Fruit fly (Drosophila melanogaster) whole organism, embryonic: ENCODE measurements around the gene mag.

Experiments used
- Adf1 ChIP-seq: fragments of 200-800 bp; sonication (Bioruptor generic); IDR thresholded peaks from 2 replicates; pipeline ENCODE4 v1.3.6; 2022; ENCODE audit warnings: missing biosample characterization, missing genetic modification characterization
- Atf-2 ChIP-seq: fragments of 200-800 bp; sonication (Bioruptor generic); optimal IDR thresholded peaks from 2 replicates; lab custom pipeline; 2016; ENCODE audit warnings: missing biosample characterization, missing genetic modification characterization
- Atf6 ChIP-seq: fragments of 200-800 bp; sonication (Bioruptor generic); IDR thresholded peaks from 2 replicates; pipeline ENCODE4 v1.3.6; 2022; ENCODE audit warnings: missing biosample characterization, missing genetic modification characterization
- CG10274 ChIP-seq: fragments of 200-800 bp; sonication (Bioruptor generic); optimal IDR thresholded peaks from 3 replicates; lab custom pipeline; 2017; ENCODE audit warnings: missing biosample characterization, mild to moderate bottlenecking, missing genetic modification characterization
- CG11696 ChIP-seq: fragments of 200-800 bp; sonication (Bioruptor generic); IDR thresholded peaks from 2 replicates; pipeline ENCODE4 v1.3.6; 2022; ENCODE audit warnings: missing biosample characterization, missing genetic modification characterization
- CG14860 ChIP-seq: fragments of 200-800 bp; sonication (Bioruptor generic); IDR thresholded peaks from 3 replicates; pipeline ENCODE4 v1.3.6; 2022; ENCODE audit warnings: missing biosample characterization, missing genetic modification characterization; ENCODE audit not compliant: partially characterized antibody
- CG16815 ChIP-seq: fragments of 200-800 bp; sonication (Bioruptor generic); optimal IDR thresholded peaks from 3 replicates; lab custom pipeline; 2017; ENCODE audit warnings: missing biosample characterization, mild to moderate bottlenecking, missing genetic modification characterization
- CG17361 ChIP-seq: fragments of 200-800 bp; sonication (Bioruptor generic); IDR thresholded peaks from 3 replicates; pipeline ENCODE4 v1.3.6; 2022; ENCODE audit warnings: missing biosample characterization, missing genetic modification characterization
- CG17912 ChIP-seq: fragments of 200-800 bp; sonication (Bioruptor generic); optimal IDR thresholded peaks from 2 replicates; lab custom pipeline; 2018; ENCODE audit warnings: missing biosample characterization, mild to moderate bottlenecking, missing genetic modification characterization
- CG18764 ChIP-seq: fragments of 200-800 bp; sonication (Bioruptor generic); optimal IDR thresholded peaks from 3 replicates; lab custom pipeline; 2016; ENCODE audit warnings: missing biosample characterization, missing genetic modification characterization
- CG30020 ChIP-seq: fragments of 200-800 bp; optimal IDR thresholded peaks from 2 replicates; lab custom pipeline; 2019; ENCODE audit warnings: missing biosample characterization, mild to moderate bottlenecking, missing genetic modification characterization, moderate library complexity
- CG3163 ChIP-seq: fragments of 200-800 bp; sonication (Bioruptor generic); optimal IDR thresholded peaks from 3 replicates; lab custom pipeline; 2016; ENCODE audit warnings: missing biosample characterization, missing genetic modification characterization
- CG33213 ChIP-seq: fragments of 200-800 bp; sonication (Bioruptor generic); optimal IDR thresholded peaks from 3 replicates; lab custom pipeline; 2016; ENCODE audit warnings: missing biosample characterization, missing genetic modification characterization
- CG34422 ChIP-seq: fragments of 200-800 bp; sonication (Bioruptor generic); IDR thresholded peaks from 3 replicates; pipeline ENCODE4 v1.3.6; 2022; ENCODE audit warnings: missing biosample characterization, missing genetic modification characterization
- CG3838 ChIP-seq: fragments of 200-800 bp; sonication (Bioruptor generic); optimal IDR thresholded peaks from 3 replicates; lab custom pipeline; 2016; ENCODE audit warnings: missing biosample characterization, missing genetic modification characterization
- CG4328 ChIP-seq: fragments of 200-800 bp; sonication (Bioruptor generic); optimal IDR thresholded peaks from 3 replicates; lab custom pipeline; 2017; ENCODE audit warnings: missing biosample characterization, missing genetic modification reagents, missing genetic modification characterization
- CG4424 ChIP-seq: fragments of 200-800 bp; sonication (Bioruptor generic); optimal IDR thresholded peaks from 3 replicates; lab custom pipeline; 2016; ENCODE audit warnings: missing biosample characterization, missing genetic modification characterization
- CG4617 ChIP-seq: fragments of 200-800 bp; sonication (Bioruptor generic); optimal IDR thresholded peaks from 3 replicates; lab custom pipeline; 2016; ENCODE audit warnings: missing biosample characterization, missing genetic modification characterization, borderline replicate concordance
- CG7271 ChIP-seq: fragments of 200-800 bp; sonication (Bioruptor generic); optimal IDR thresholded peaks from 2 replicates; lab custom pipeline; 2018; ENCODE audit warnings: missing biosample characterization, mild to moderate bottlenecking, missing genetic modification characterization, moderate library complexity
- CG7987 ChIP-seq: fragments of 200-800 bp; sonication (Bioruptor generic); optimal IDR thresholded peaks from 2 replicates; lab custom pipeline; 2018; ENCODE audit warnings: missing biosample characterization, mild to moderate bottlenecking, missing genetic modification characterization, moderate library complexity
- CG9817 ChIP-seq: fragments of 200-800 bp; sonication (Bioruptor generic); optimal IDR thresholded peaks from 2 replicates; lab custom pipeline; 2018; ENCODE audit warnings: missing biosample characterization, mild to moderate bottlenecking, missing genetic modification characterization, moderate library complexity
- Chrac-16 ChIP-seq: fragments of 200-800 bp; sonication (Bioruptor generic); optimal IDR thresholded peaks from 3 replicates; lab custom pipeline; 2016; ENCODE audit warnings: missing biosample characterization, missing genetic modification characterization
- Dref ChIP-seq: fragments of 200-800 bp; sonication (Bioruptor generic); IDR thresholded peaks from 2 replicates; pipeline ENCODE4 v1.3.6; 2022; ENCODE audit warnings: missing biosample characterization, missing genetic modification characterization
- Eip74EF ChIP-seq, 2 experiments: fragments of 200-800 bp in 1 of 2; fragments of >200 bp in 1 of 2; sonication (Bioruptor generic) in 1 of 2; optimal IDR thresholded peaks; 2 replicates each; lab custom pipeline; 2017 to 2019; ENCODE audit warnings: missing biosample characterization in 2 of 2, missing genetic modification characterization in 2 of 2, mild to moderate bottlenecking in 1 of 2, moderate library complexity in 1 of 2
- H15 ChIP-seq: fragments of 200-800 bp; sonication (Bioruptor generic); IDR thresholded peaks from 3 replicates; pipeline ENCODE4 v1.3.6; 2022; ENCODE audit warnings: missing biosample characterization, missing genetic modification characterization
- HLHmδ ChIP-seq: fragments of 200-800 bp; sonication (Bioruptor generic); optimal IDR thresholded peaks from 2 replicates; lab custom pipeline; 2018; ENCODE audit warnings: missing biosample characterization, mild to moderate bottlenecking, missing genetic modification characterization, moderate library complexity
- Mes4 ChIP-seq: fragments of 200-800 bp; sonication (Bioruptor generic); optimal IDR thresholded peaks from 2 replicates; lab custom pipeline; 2016; ENCODE audit warnings: missing biosample characterization, missing genetic modification characterization
- Neu2 ChIP-seq: fragments of 200-800 bp; sonication (Bioruptor generic); optimal IDR thresholded peaks from 3 replicates; lab custom pipeline; 2016; ENCODE audit warnings: missing biosample characterization, missing genetic modification characterization, borderline replicate concordance
- Oli ChIP-seq: fragments of 200-800 bp; sonication (Bioruptor generic); optimal IDR thresholded peaks from 2 replicates; lab custom pipeline; 2018; ENCODE audit warnings: missing biosample characterization, mild to moderate bottlenecking, missing genetic modification characterization, moderate library complexity
- Spps ChIP-seq: fragments of 200-800 bp; sonication (Bioruptor generic); optimal IDR thresholded peaks from 2 replicates; lab custom pipeline; 2018; ENCODE audit warnings: missing biosample characterization, mild to moderate bottlenecking, missing genetic modification characterization
- TFAM ChIP-seq: fragments of 200-800 bp; sonication (Bioruptor generic); optimal IDR thresholded peaks from 2 replicates; lab custom pipeline; 2017; ENCODE audit warnings: missing biosample characterization, missing genetic modification characterization, inconsistent platforms
- Taf1 ChIP-seq: fragments of 200-800 bp; sonication (Bioruptor generic); IDR thresholded peaks from 2 replicates; pipeline ENCODE4 v1.3.6; 2022; ENCODE audit warnings: missing biosample characterization, missing genetic modification characterization
- Usf ChIP-seq: fragments of 200-800 bp; sonication (Bioruptor generic); optimal IDR thresholded peaks from 2 replicates; lab custom pipeline; 2017; ENCODE audit warnings: missing genotype, missing biosample characterization, missing genetic modification characterization
- Xrp1 ChIP-seq: fragments of 200-800 bp; sonication (Bioruptor generic); IDR thresholded peaks from 2 replicates; pipeline ENCODE4 v1.3.6; 2022; ENCODE audit warnings: missing biosample characterization, missing genetic modification characterization
- ab ChIP-seq: fragments of 200-800 bp; sonication (Bioruptor generic); optimal IDR thresholded peaks from 2 replicates; lab custom pipeline; 2016; ENCODE audit warnings: missing biosample characterization, missing genetic modification characterization
- bsh ChIP-seq, 2 experiments: fragments of 200-800 bp; sonication (Bioruptor generic); optimal IDR thresholded peaks; 2 replicates each; lab custom pipeline; 2017 to 2018; ENCODE audit warnings: mild to moderate bottlenecking in 2 of 2, missing biosample characterization in 2 of 2, missing genetic modification characterization in 2 of 2, moderate library complexity in 1 of 2
- danr ChIP-seq: fragments of 200-800 bp; sonication (Bioruptor generic); IDR thresholded peaks from 2 replicates; pipeline ENCODE4 v1.3.6; 2022; ENCODE audit warnings: missing biosample characterization, missing genetic modification characterization
- exex ChIP-seq: fragments of 200-800 bp; sonication (Bioruptor generic); optimal IDR thresholded peaks from 4 replicates; lab custom pipeline; 2018; ENCODE audit warnings: missing biosample characterization, mild to moderate bottlenecking, missing genetic modification characterization, moderate library complexity
- gro ChIP-seq: fragments of 200-800 bp; sonication (Bioruptor generic); optimal IDR thresholded peaks from 2 replicates; lab custom pipeline; 2016; ENCODE audit warnings: missing biosample characterization, missing genetic modification characterization
- gt ChIP-seq: fragments of 200-800 bp; sonication (Bioruptor generic); IDR thresholded peaks from 2 replicates; pipeline ENCODE4 v1.3.6; 2022; ENCODE audit warnings: missing biosample characterization, missing genetic modification characterization
- lilli ChIP-seq: fragments of 200-800 bp; sonication (Bioruptor generic); optimal IDR thresholded peaks from 3 replicates; lab custom pipeline; 2016; ENCODE audit warnings: missing biosample characterization, missing genetic modification characterization
- luna ChIP-seq: fragments of 200-800 bp; sonication (Bioruptor generic); optimal IDR thresholded peaks from 2 replicates; lab custom pipeline; 2016; ENCODE audit warnings: missing biosample characterization, missing genetic modification characterization
- mam ChIP-seq: fragments of 200-800 bp; sonication (Bioruptor generic); optimal IDR thresholded peaks from 3 replicates; lab custom pipeline; 2016; ENCODE audit warnings: missing biosample characterization, missing genetic modification characterization
- nerfin-2 ChIP-seq: fragments of 200-800 bp; sonication (Bioruptor generic); IDR thresholded peaks from 2 replicates; pipeline ENCODE4 v1.3.6; 2022; ENCODE audit warnings: missing biosample characterization, missing genetic modification characterization; ENCODE audit not compliant: partially characterized antibody
- otp ChIP-seq: fragments of 200-800 bp; sonication (Bioruptor generic); IDR thresholded peaks from 3 replicates; pipeline ENCODE4, ENCODE4 v1.3.6; 2022; ENCODE audit warnings: missing biosample characterization, missing genetic modification characterization
- peb ChIP-seq: fragments of 200-800 bp; sonication (Bioruptor generic); IDR thresholded peaks from 2 replicates; pipeline ENCODE4 v1.3.6; 2022; ENCODE audit warnings: missing biosample characterization, missing genetic modification characterization
- slou ChIP-seq: fragments of 200-800 bp; sonication (Bioruptor generic); optimal IDR thresholded peaks from 3 replicates; lab custom pipeline; 2016; ENCODE audit warnings: missing biosample characterization, missing genetic modification characterization
- vvl ChIP-seq: fragments of 200-800 bp; sonication (Bioruptor generic); IDR thresholded peaks from 2 replicates; pipeline ENCODE4 v1.3.6; 2022; ENCODE audit warnings: missing biosample characterization, missing genetic modification characterization
- wek ChIP-seq: fragments of 200-800 bp; sonication (Bioruptor generic); optimal IDR thresholded peaks from 3 replicates; lab custom pipeline; 2018; ENCODE audit warnings: missing biosample characterization, mild to moderate bottlenecking, missing genetic modification characterization, moderate library complexity
- wor ChIP-seq: fragments of 200-800 bp; sonication (Bioruptor generic); IDR thresholded peaks from 2 replicates; pipeline ENCODE4 v1.3.6; 2022; ENCODE audit warnings: missing biosample characterization, missing genetic modification characterization
- zen ChIP-seq: fragments of 200-800 bp; sonication (Bioruptor generic); optimal IDR thresholded peaks from 3 replicates; lab custom pipeline; 2018; ENCODE audit warnings: missing biosample characterization, mild to moderate bottlenecking, missing genetic modification characterization, moderate library complexity

Gene mag

dm6 chr3L:20474789-20475208 lies 14.3 kb downstream of the mag start (continued):
- TF ChIP-seq Oli (tag; lab: Kevin White, UChicago): peak; percentile 66
- peak; percentile 64 for TF ChIP-seq exex
- TF ChIP-seq Spps: peak; percentile 43
- TF ChIP-seq wor (GFP tag; lab: Robert Waterston, UW): no peak
- no peak for TF ChIP-seq CG34422
- no peak for TF ChIP-seq CG3838 (GFP tag; lab: Kevin White, UChicago)
- TF ChIP-seq nerfin-2 (GFP tag; lab: Robert Waterston, UW): no peak
- peak; percentile 47 for TF ChIP-seq Usf
- peak; percentile 77 for TF ChIP-seq zen (tag; lab: Kevin White, UChicago)
- TF ChIP-seq gt (GFP tag; lab: Robert Waterston, UW): no peak
- peak; percentile 89 for TF ChIP-seq CG9817
- TF ChIP-seq CG11696 (GFP tag; lab: Robert Waterston, UW): no peak
- peak; percentile 63 for TF ChIP-seq CG30020 (tag; lab: Kevin White, UChicago)
- TF ChIP-seq ab (GFP tag; lab: Kevin White, UChicago): peak; percentile 53
- peak; percentile 91 for TF ChIP-seq CG4617 (GFP tag; lab: Kevin White, UChicago)
- TF ChIP-seq CG17361 (GFP tag; lab: Robert Waterston, UW): no peak
- TF ChIP-seq vvl: no peak
- no peak for TF ChIP-seq Adf1 (GFP tag; lab: Robert Waterston, UW)
- peak; percentile 69 for TF ChIP-seq wek (GFP tag; lab: Kevin White, UChicago)
- TF ChIP-seq peb (GFP tag; lab: Robert Waterston, UW): no peak
- peak; percentile 82 for TF ChIP-seq CG33213 (GFP tag; lab: Kevin White, UChicago)
- peak; percentile 74 for TF ChIP-seq Atf-2
- no peak for TF ChIP-seq danr (GFP tag; lab: Robert Waterston, UW)
- TF ChIP-seq bsh (GFP tag; optimal IDR thresholded peaks at IDR 0.05; lab: Kevin White, UChicago): peak in 1 of 2 experiments; percentile 79
- TF ChIP-seq lilli: peak; percentile 94
- peak; percentile 67 for TF ChIP-seq CG3163
- TF ChIP-seq mam (GFP tag; lab: Kevin White, UChicago): peak; percentile 95
- TF ChIP-seq HLHmδ (GFP tag; lab: Kevin White, UChicago): peak; percentile 45
- TF ChIP-seq H15 (GFP tag; lab: Robert Waterston, UW): no peak
- peak; percentile 41 for TF ChIP-seq CG7271 (tag; lab: Kevin White, UChicago)
- TF ChIP-seq TFAM (GFP tag; lab: Kevin White, UChicago): peak; percentile 19
- peak; percentile 91 for TF ChIP-seq CG7987 (GFP tag; lab: Kevin White, UChicago)
- peak; percentile 78 for TF ChIP-seq CG4328 (GFP tag; lab: Kevin White, UChicago)
- TF ChIP-seq Dref (GFP tag; lab: Robert Waterston, UW): no peak
- TF ChIP-seq CG16815: peak; percentile 77
- TF ChIP-seq CG14860 (GFP tag; lab: Robert Waterston, UW): no peak
- TF ChIP-seq otp (GFP tag; lab: Robert Waterston, UW): no peak
- TF ChIP-seq Chrac-16 (GFP tag; lab: Kevin White, UChicago): peak; percentile 88
- TF ChIP-seq CG4424 (GFP tag; lab: Kevin White, UChicago): peak; percentile 88
- TF ChIP-seq Xrp1 (GFP tag; lab: Robert Waterston, UW): no peak
- peak; percentile 87 for TF ChIP-seq luna (GFP tag; lab: Kevin White, UChicago)
- peak; percentile 60 for TF ChIP-seq CG10274 (GFP tag; lab: Kevin White, UChicago)
- no peak for TF ChIP-seq Atf6 (GFP tag; lab: Robert Waterston, UW)
- TF ChIP-seq gro (GFP tag; lab: Kevin White, UChicago): peak; percentile 90
- TF ChIP-seq slou (GFP tag; lab: Kevin White, UChicago): peak; percentile 79
- no peak for TF ChIP-seq Neu2
- TF ChIP-seq CG17912 (GFP tag; lab: Kevin White, UChicago): peak; percentile 78
- no peak for TF ChIP-seq Taf1 (GFP tag; lab: Robert Waterston, UW)
- TF ChIP-seq Eip74EF (GFP tag; optimal IDR thresholded peaks at IDR 0.05; lab: Kevin White, UChicago): peak in 1 of 2 experiments; percentile 76
- peak; percentile 84 for TF ChIP-seq CG18764 (GFP tag; lab: Kevin White, UChicago)
- TF ChIP-seq Mes4 (GFP tag; lab: Kevin White, UChicago): peak; percentile 67
